Worm (Caenorhabditis elegans): ENCODE data around the gene B0432.7.

- no peak for TF ChIP-seq alr-1 (tag; optimal IDR thresholded peaks at IDR 0.05; ENCODE audit: borderline replicate concordance)
- TF ChIP-seq lin-39 (tag; optimal IDR thresholded peaks at IDR 0.05), result no peak
- TF ChIP-seq pax-3 (tag; optimal IDR thresholded peaks at IDR 0.05), result no peak
- TF ChIP-seq unc-62 (GFP tag; optimal IDR thresholded peaks at IDR 0.05), result no peak
- TF ChIP-seq lin-14 (GFP tag; optimal IDR thresholded peaks at IDR 0.05), result no peak
- no peak for TF ChIP-seq snpc-4 (tag; optimal IDR thresholded peaks at IDR 0.05)
- TF ChIP-seq nhr-237 (tag; optimal IDR thresholded peaks at IDR 0.05), result no peak
- TF ChIP-seq rnt-1 (tag; optimal IDR thresholded peaks at IDR 0.05), result no peak
- no peak for TF ChIP-seq elt-2 (tag; optimal IDR thresholded peaks at IDR 0.05)
- TF ChIP-seq nhr-77 (tag; optimal IDR thresholded peaks at IDR 0.05), result no peak
Observed at ce11 chrII:307154-307553, 33.4 kb upstream of the B0432.7 start, which contains the start of gene K01A2.4.

All from whole organism, L1 larva.